Fruit fly (Drosophila melanogaster): ENCODE results near the gene CG14397.

CG14397 gene

DNA sequence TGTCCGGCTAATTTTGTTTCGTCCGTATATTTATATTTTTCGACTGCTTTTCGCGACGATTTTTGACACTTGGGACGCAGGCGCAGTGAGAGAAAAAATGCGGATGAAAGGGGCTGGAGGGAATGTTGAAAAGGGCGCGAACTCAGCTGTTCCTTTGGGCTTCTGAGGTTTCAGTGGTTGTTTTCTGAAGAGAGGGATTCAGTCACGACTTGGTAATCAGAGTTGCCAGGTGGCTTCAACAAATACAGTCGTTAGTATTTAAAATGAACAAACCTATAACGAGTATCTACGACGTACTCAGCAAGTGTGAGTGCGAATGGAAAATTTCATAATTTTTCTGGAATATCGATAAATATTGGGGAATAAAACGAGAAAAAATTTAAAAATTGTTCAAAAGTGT lies 19.6 kb upstream of the CG14397 start, which contains the start of gene CG9265 (continued):
- TF ChIP-seq Hmr (GFP tag; optimal IDR thresholded peaks at IDR 0.05): no peak
- TF ChIP-seq H2.0 (GFP tag; IDR thresholded peaks at IDR 0.05): no peak
- no peak for TF ChIP-seq NC2β (GFP tag; optimal IDR thresholded peaks at IDR 0.05)
- no peak for TF ChIP-seq sr (GFP tag; IDR thresholded peaks at IDR 0.05)
- TF ChIP-seq tup (GFP tag; optimal IDR thresholded peaks at IDR 0.05): no peak
- no peak for TF ChIP-seq jing (GFP tag; optimal IDR thresholded peaks at IDR 0.05)
- TF ChIP-seq Xbp1 (GFP tag; optimal IDR thresholded peaks at IDR 0.05): no peak
- peak; percentile 81 for TF ChIP-seq CG3995 (GFP tag; optimal IDR thresholded peaks at IDR 0.05)
- TF ChIP-seq ranshi (GFP tag; IDR thresholded peaks at IDR 0.05): no peak
- peak; percentile 42 for TF ChIP-seq Rfx (GFP tag; IDR thresholded peaks at IDR 0.05)
- TF ChIP-seq CG2120 (GFP tag; optimal IDR thresholded peaks at IDR 0.05): peak; percentile 46
- peak; percentile 16 for TF ChIP-seq ind (GFP tag; optimal IDR thresholded peaks at IDR 0.05)
- no peak for TF ChIP-seq repo (GFP tag; optimal IDR thresholded peaks at IDR 0.05)
- TF ChIP-seq cwo (GFP tag; optimal IDR thresholded peaks at IDR 0.05): no peak
- no peak for TF ChIP-seq CG31224 (GFP tag; IDR thresholded peaks at IDR 0.05)
- peak; percentile 48 for TF ChIP-seq Med (GFP tag)
- TF ChIP-seq Lhr (GFP tag; optimal IDR thresholded peaks at IDR 0.05): no peak
- TF ChIP-seq Mrtf (GFP tag; IDR thresholded peaks at IDR 0.05): no peak
- 0 out of 3 replicates have a peak, but pooled peaks have one; percentile 25 for TF ChIP-seq Dbx (GFP tag; IDR thresholded peaks at IDR 0.05)
- TF ChIP-seq row (GFP tag; IDR thresholded peaks at IDR 0.05): peak; percentile 64
- TF ChIP-seq chm (GFP tag; IDR thresholded peaks at IDR 0.05): no peak
- no peak for TF ChIP-seq stc (GFP tag; IDR thresholded peaks at IDR 0.05)
- peak; percentile 22 for TF ChIP-seq BEAF-32 (GFP tag; optimal IDR thresholded peaks at IDR 0.05)
- no peak for TF ChIP-seq gt (GFP tag; IDR thresholded peaks at IDR 0.05)
- TF ChIP-seq CG2199 (GFP tag; IDR thresholded peaks at IDR 0.05): no peak
- no peak for TF ChIP-seq tio (GFP tag; optimal IDR thresholded peaks at IDR 0.05)
- TF ChIP-seq ewg (GFP tag; optimal IDR thresholded peaks at IDR 0.05): peak; percentile 91
- peak; percentile 36; the same call in 1 of the 2 replicates for TF ChIP-seq CG9932 (GFP tag; IDR thresholded peaks at IDR 0.05)
- TF ChIP-seq sob (GFP tag; IDR thresholded peaks at IDR 0.05): no peak
- TF ChIP-seq Ada2b (GFP tag; IDR thresholded peaks at IDR 0.05): peak; percentile 14; the same call in 1 of the 2 replicates
- TF ChIP-seq seq (GFP tag; IDR thresholded peaks at IDR 0.05): peak; percentile 58
- no peak for TF ChIP-seq CG9215 (GFP tag; IDR thresholded peaks at IDR 0.05)
- no peak for TF ChIP-seq CG30403 (GFP tag; optimal IDR thresholded peaks at IDR 0.05)
- peak; percentile 0 for TF ChIP-seq ems (GFP tag; optimal IDR thresholded peaks at IDR 0.05)
- no peak for TF ChIP-seq onecut (GFP tag; IDR thresholded peaks at IDR 0.05)
- no peak for TF ChIP-seq her (GFP tag; optimal IDR thresholded peaks at IDR 0.05)
- no peak for TF ChIP-seq grn (GFP tag; optimal IDR thresholded peaks at IDR 0.05)
- TF ChIP-seq tgo (GFP tag; IDR thresholded peaks at IDR 0.05): no peak
- TF ChIP-seq Hr51 (GFP tag; optimal IDR thresholded peaks at IDR 0.05): peak in 1 of 2 experiments; percentile 3
- no peak for TF ChIP-seq Mes4 (GFP tag; optimal IDR thresholded peaks at IDR 0.05)
- peak in 1 of 2 experiments; percentile 52 for TF ChIP-seq crp (GFP tag; optimal IDR thresholded peaks at IDR 0.05)
- TF ChIP-seq CG17802 (tag; optimal IDR thresholded peaks at IDR 0.05): no peak
- no peak for TF ChIP-seq pum (GFP tag; optimal IDR thresholded peaks at IDR 0.05)
- no peak for TF ChIP-seq pfk (GFP tag; optimal IDR thresholded peaks at IDR 0.05)
- no peak for TF ChIP-seq gfzf (GFP tag; optimal IDR thresholded peaks at IDR 0.05)
- TF ChIP-seq Doc2 (GFP tag; IDR thresholded peaks at IDR 0.05): no peak
- no peak for TF ChIP-seq fd96Cb (tag; optimal IDR thresholded peaks at IDR 0.05)
- no peak for TF ChIP-seq CG4854 (GFP tag; optimal IDR thresholded peaks at IDR 0.05)

Measured in whole organism, embryonic.